Fruit fly (Drosophila melanogaster): Measurements from ENCODE around the gene Coq7.
A peak's percentile ranks its signal among the peaks of the same experiment; 100 is the strongest.

Coq7 gene

DNA sequence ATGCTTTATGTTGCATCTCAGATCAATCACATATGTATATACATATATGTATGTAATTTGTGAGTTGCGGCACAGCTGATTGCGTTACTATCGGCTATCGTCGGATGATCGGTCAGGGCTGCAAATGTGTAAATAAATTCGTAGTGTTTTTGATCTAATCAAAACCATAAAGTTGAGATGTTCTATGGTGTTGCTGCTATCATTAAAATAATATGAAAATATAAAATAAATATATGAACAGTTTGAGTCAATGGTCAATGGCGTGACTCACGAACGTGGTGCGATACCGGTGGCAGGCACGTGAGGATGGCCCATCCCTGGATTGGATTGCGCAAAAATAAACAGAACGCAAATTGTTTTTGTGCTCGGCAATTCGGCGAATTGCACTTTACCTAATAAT lies at the start of gene Coq7:
Gene Coq7, plus strand, starts transcription at position 302 of the 400 bp plus-strand sequence.
- no peak for TF ChIP-seq Jra (GFP tag; optimal IDR thresholded peaks at IDR 0.05)
- TF ChIP-seq Sp1 (GFP tag; optimal IDR thresholded peaks at IDR 0.05): peak; percentile 80
- no peak for TF ChIP-seq woc (GFP tag; optimal IDR thresholded peaks at IDR 0.05)
- no peak for TF ChIP-seq jim (GFP tag; optimal IDR thresholded peaks at IDR 0.05)
- TF ChIP-seq rgr (GFP tag; optimal IDR thresholded peaks at IDR 0.05): peak; percentile 90
- TF ChIP-seq GATAd (GFP tag; optimal IDR thresholded peaks at IDR 0.05): peak; percentile 50
- no peak for TF ChIP-seq Dfd (GFP tag; optimal IDR thresholded peaks at IDR 0.05)
- TF ChIP-seq CG32264 (GFP tag; optimal IDR thresholded peaks at IDR 0.05): no peak
- peak; percentile 67 for TF ChIP-seq psq (GFP tag; optimal IDR thresholded peaks at IDR 0.05)
- TF ChIP-seq Dif (GFP tag; optimal IDR thresholded peaks at IDR 0.05; ENCODE audit: partially characterized antibody): no peak
- peak; percentile 22 for TF ChIP-seq Hr83 (GFP tag; optimal IDR thresholded peaks at IDR 0.05; ENCODE audit: poor library complexity, severe bottlenecking)
- TF ChIP-seq br (GFP tag; optimal IDR thresholded peaks at IDR 0.05): peak; percentile 65
- no peak for TF ChIP-seq pan (optimal IDR thresholded peaks at IDR 0.05)
- TF ChIP-seq HLH106 (tag; optimal IDR thresholded peaks at IDR 0.05): peak; percentile 85
- peak; percentile 79 for TF ChIP-seq OdsH (GFP tag; optimal IDR thresholded peaks at IDR 0.05)
- peak; percentile 86 for TF ChIP-seq h (GFP tag; optimal IDR thresholded peaks at IDR 0.05)
- no peak for TF ChIP-seq Hnf4 (GFP tag; optimal IDR thresholded peaks at IDR 0.05)
- peak in 1 of 2 experiments; percentile 89 for TF ChIP-seq foxo (GFP tag; optimal IDR thresholded peaks at IDR 0.05)
- TF ChIP-seq CG9705 (GFP tag; optimal IDR thresholded peaks at IDR 0.05): peak; percentile 75
- no peak for TF ChIP-seq Abd-B (GFP tag; optimal IDR thresholded peaks at IDR 0.05)
- TF ChIP-seq dl (GFP tag; optimal IDR thresholded peaks at IDR 0.05; ENCODE audit: insufficient read depth in 1 of 2, partially characterized antibody in 2 of 2): no peak
- peak; percentile 73 for TF ChIP-seq dmrt93B (GFP tag; optimal IDR thresholded peaks at IDR 0.05)
- TF ChIP-seq sv (GFP tag; optimal IDR thresholded peaks at IDR 0.05): peak; percentile 80
- TF ChIP-seq fru (GFP tag; optimal IDR thresholded peaks at IDR 0.05): no peak

DNA sequence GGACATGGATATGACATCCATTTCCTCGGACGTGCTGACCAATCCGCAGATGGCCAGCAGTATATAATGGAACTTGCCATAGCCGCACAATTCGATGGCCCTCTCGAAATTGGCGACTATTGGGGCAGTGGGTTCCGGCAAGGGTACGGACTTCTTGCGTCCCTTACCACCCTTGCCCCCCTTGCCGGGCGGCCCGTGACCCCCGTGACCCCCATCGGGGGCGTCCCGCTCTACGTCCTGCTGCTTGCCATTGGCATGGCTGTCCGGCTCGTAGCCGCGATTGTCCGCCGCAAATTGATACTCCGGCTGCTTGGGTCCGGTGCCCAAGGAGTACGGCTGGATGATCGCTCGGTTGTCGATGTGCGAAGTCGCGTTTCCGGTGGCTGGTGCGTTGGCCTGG lies 47.4 kb upstream of the Coq7 start:
- no peak for TF ChIP-seq woc (GFP tag; optimal IDR thresholded peaks at IDR 0.05)
- no peak for TF ChIP-seq Hnf4 (GFP tag; optimal IDR thresholded peaks at IDR 0.05)
- no peak for TF ChIP-seq pan (optimal IDR thresholded peaks at IDR 0.05)
- TF ChIP-seq dmrt93B (GFP tag; optimal IDR thresholded peaks at IDR 0.05): no peak
- no peak for TF ChIP-seq dl (GFP tag; optimal IDR thresholded peaks at IDR 0.05; ENCODE audit: insufficient read depth in 1 of 2, partially characterized antibody in 2 of 2)
- no peak for TF ChIP-seq CrebA (GFP tag; optimal IDR thresholded peaks at IDR 0.05; ENCODE audit: borderline replicate concordance)
- peak; percentile 99 for TF ChIP-seq Dfd (GFP tag; optimal IDR thresholded peaks at IDR 0.05)

DNA sequence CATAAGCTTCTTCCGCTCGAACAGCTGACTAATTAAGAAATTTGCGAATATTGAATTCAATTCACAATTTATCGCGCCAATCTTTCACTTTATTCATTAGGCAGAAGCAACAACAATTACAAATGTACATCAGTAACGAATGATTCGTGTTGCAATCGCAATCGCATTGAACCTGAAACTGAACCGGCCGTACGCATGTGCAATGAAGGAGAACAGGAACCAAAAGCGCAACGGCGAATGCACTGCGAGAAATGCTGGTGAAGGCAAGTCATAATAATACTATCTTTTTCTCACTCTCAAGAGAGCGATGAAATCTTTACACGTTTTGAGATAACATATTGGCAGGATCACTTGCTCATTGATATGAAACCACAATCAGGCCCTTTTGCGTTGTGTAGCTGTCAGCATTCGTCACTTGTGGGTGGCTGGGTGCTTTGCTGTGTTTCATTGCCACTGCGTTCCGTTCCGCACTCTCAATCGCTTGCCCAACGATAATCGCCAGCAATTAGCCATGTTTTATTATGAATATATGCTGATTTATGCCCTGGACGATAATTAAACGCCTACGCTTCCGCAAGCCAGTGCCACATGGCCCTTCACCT lies 46.0 kb upstream of the Coq7 start:
- no peak for TF ChIP-seq N (GFP tag; optimal IDR thresholded peaks at IDR 0.05)
- peak; percentile 64 for TF ChIP-seq Dif (GFP tag; optimal IDR thresholded peaks at IDR 0.05; ENCODE audit: partially characterized antibody)
- no peak for TF ChIP-seq dmrt93B (GFP tag; optimal IDR thresholded peaks at IDR 0.05)
- no peak for TF ChIP-seq woc (GFP tag; optimal IDR thresholded peaks at IDR 0.05)

- TF ChIP-seq GATAd (GFP tag; optimal IDR thresholded peaks at IDR 0.05) (no peak), Dfd (GFP tag; optimal IDR thresholded peaks at IDR 0.05) (peak; percentile 64), Rel (GFP tag; optimal IDR thresholded peaks at IDR 0.05) (no peak), Rel (tag; optimal IDR thresholded peaks at IDR 0.05) (peak; percentile 1), Jra (GFP tag; optimal IDR thresholded peaks at IDR 0.05) (no peak)
Measured at dm6 chrX:6726758-6727490, 44.1 kb upstream of the Coq7 start.

DNA sequence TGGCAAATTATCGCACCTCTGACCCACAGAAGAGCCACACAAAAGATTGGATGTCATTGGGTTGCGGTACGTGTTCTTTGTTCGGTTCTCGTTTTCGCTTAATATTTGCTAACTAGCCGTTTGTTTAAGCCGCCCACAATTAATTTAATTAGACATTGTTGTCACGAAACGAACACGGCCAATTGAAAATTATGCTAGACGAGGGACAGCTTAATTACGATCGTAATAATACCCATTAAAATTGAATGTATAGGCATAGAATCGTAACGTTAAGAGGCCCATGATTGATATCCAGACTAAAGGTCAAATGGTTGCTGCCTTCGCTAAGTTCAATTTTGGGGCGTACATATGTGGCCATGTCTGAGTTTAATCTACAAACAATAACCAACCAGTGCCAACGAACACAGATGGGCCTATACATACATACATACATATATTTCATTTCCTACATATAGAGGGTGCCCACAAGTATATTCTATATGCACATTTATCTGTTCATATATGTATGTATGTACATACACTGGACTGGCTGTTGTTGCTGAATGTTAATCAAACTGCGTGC lies 42.3 kb upstream of the Coq7 start:
- TF ChIP-seq dl (GFP tag; optimal IDR thresholded peaks at IDR 0.05; ENCODE audit: insufficient read depth in 1 of 2, partially characterized antibody in 2 of 2) (no peak), Myc (optimal IDR thresholded peaks at IDR 0.05) (no peak), Abd-B (GFP tag; optimal IDR thresholded peaks at IDR 0.05) (no peak), rgr (GFP tag; optimal IDR thresholded peaks at IDR 0.05) (no peak), CG9705 (GFP tag; optimal IDR thresholded peaks at IDR 0.05) (no peak), OdsH (GFP tag; optimal IDR thresholded peaks at IDR 0.05) (no peak), Sp1 (GFP tag; optimal IDR thresholded peaks at IDR 0.05) (no peak), jim (GFP tag; optimal IDR thresholded peaks at IDR 0.05) (no peak), N (GFP tag; optimal IDR thresholded peaks at IDR 0.05) (no peak), Dfd (GFP tag; optimal IDR thresholded peaks at IDR 0.05) (no peak), tai (GFP tag; optimal IDR thresholded peaks at IDR 0.05) (no peak), Hnf4 (GFP tag; optimal IDR thresholded peaks at IDR 0.05) (no peak)
